Fruit fly (Drosophila melanogaster): ENCODE measurements around the gene Rh3.

Gene Rh3

dm6 chr3R:20042457-20042856 lies 39.8 kb downstream of the Rh3 start, which contains the start of the genes CG33934 and Indy-2:
Gene CG33934, plus strand, starts transcription at chr3R:20042757.
Gene Indy-2, plus strand, starts transcription at chr3R:20042757.
- TF ChIP-seq woc (GFP tag; optimal IDR thresholded peaks at IDR 0.05) (no peak), tai (GFP tag; optimal IDR thresholded peaks at IDR 0.05) (no peak), Myc (optimal IDR thresholded peaks at IDR 0.05) (no peak), sage (GFP tag; optimal IDR thresholded peaks at IDR 0.05) (no peak), br (GFP tag; optimal IDR thresholded peaks at IDR 0.05) (no peak), N (GFP tag; optimal IDR thresholded peaks at IDR 0.05) (no peak), Abd-B (GFP tag; optimal IDR thresholded peaks at IDR 0.05) (no peak), HLH106 (tag; optimal IDR thresholded peaks at IDR 0.05) (no peak), Hnf4 (GFP tag; optimal IDR thresholded peaks at IDR 0.05) (no peak), pan (optimal IDR thresholded peaks at IDR 0.05) (no peak), fru (GFP tag; optimal IDR thresholded peaks at IDR 0.05) (no peak), Jra (GFP tag; optimal IDR thresholded peaks at IDR 0.05) (no peak), Dif (GFP tag; optimal IDR thresholded peaks at IDR 0.05; ENCODE audit: partially characterized antibody) (no peak), Mio (GFP tag; optimal IDR thresholded peaks at IDR 0.05) (no peak)

dm6 chr3R:20035887-20036286 lies 46.4 kb downstream of the Rh3 start, which contains the start of gene Regnase-1:
Gene Regnase-1, minus strand, starts transcription at chr3R:20036056.
- TF ChIP-seq Abd-B (GFP tag; optimal IDR thresholded peaks at IDR 0.05) (no peak), dsf (GFP tag; optimal IDR thresholded peaks at IDR 0.05; ENCODE audit: borderline replicate concordance) (peak; percentile 21), HLH106 (tag; optimal IDR thresholded peaks at IDR 0.05) (peak; percentile 81), tai (GFP tag; optimal IDR thresholded peaks at IDR 0.05) (no peak), h (GFP tag; optimal IDR thresholded peaks at IDR 0.05) (peak; percentile 87), Jra (GFP tag; optimal IDR thresholded peaks at IDR 0.05) (peak; percentile 72), psq (GFP tag; optimal IDR thresholded peaks at IDR 0.05) (peak; percentile 59), CG9705 (GFP tag; optimal IDR thresholded peaks at IDR 0.05) (peak; percentile 90), Myc (optimal IDR thresholded peaks at IDR 0.05) (peak; percentile 4), ey (GFP tag; optimal IDR thresholded peaks at IDR 0.05) (peak; percentile 57), sage (GFP tag; optimal IDR thresholded peaks at IDR 0.05) (no peak), woc (GFP tag; optimal IDR thresholded peaks at IDR 0.05) (peak; percentile 23), sv (GFP tag; optimal IDR thresholded peaks at IDR 0.05) (peak; percentile 83), GATAd (GFP tag; optimal IDR thresholded peaks at IDR 0.05) (no peak), foxo (GFP tag; optimal IDR thresholded peaks at IDR 0.05) (peak in 1 of 2 experiments; percentile 80), fru (GFP tag; optimal IDR thresholded peaks at IDR 0.05) (peak; percentile 82), rgr (GFP tag; optimal IDR thresholded peaks at IDR 0.05) (peak; percentile 93), OdsH (GFP tag; optimal IDR thresholded peaks at IDR 0.05) (peak; percentile 84), Sp1 (GFP tag; optimal IDR thresholded peaks at IDR 0.05) (peak; percentile 84), pan (optimal IDR thresholded peaks at IDR 0.05) (no peak), br (GFP tag; optimal IDR thresholded peaks at IDR 0.05) (peak; percentile 79), N (GFP tag; optimal IDR thresholded peaks at IDR 0.05) (no peak), jim (GFP tag; optimal IDR thresholded peaks at IDR 0.05) (no peak), Hr83 (GFP tag; optimal IDR thresholded peaks at IDR 0.05; ENCODE audit: poor library complexity, severe bottlenecking) (peak; percentile 95), Mio (GFP tag; optimal IDR thresholded peaks at IDR 0.05) (peak; percentile 58), dmrt93B (GFP tag; optimal IDR thresholded peaks at IDR 0.05) (peak; percentile 88), brk (GFP tag; optimal IDR thresholded peaks at IDR 0.05) (no peak)

- TF ChIP-seq ey (GFP tag; optimal IDR thresholded peaks at IDR 0.05) = no peak
- TF ChIP-seq h (GFP tag; optimal IDR thresholded peaks at IDR 0.05) = no peak
- TF ChIP-seq br (GFP tag; optimal IDR thresholded peaks at IDR 0.05) = no peak
- TF ChIP-seq CG32264 (GFP tag; optimal IDR thresholded peaks at IDR 0.05) = no peak
- peak; percentile 18 for TF ChIP-seq HLH106 (tag; optimal IDR thresholded peaks at IDR 0.05)
Observed at dm6 chr3R:20031764-20032079, 50.5 kb downstream of the Rh3 start, which contains the start of gene idc. Gene idc, plus strand, starts transcription at chr3R:20031823.
